Worm (Caenorhabditis elegans) whole organism, L4 larva: ENCODE data around the gene R08D7.5.
A peak's percentile ranks its signal among the peaks of the same experiment; 100 is the strongest.

Source experiments
- D1046.2 ChIP-seq: fragments of 200-800 bp; sonication (Bioruptor generic); IDR thresholded peaks from 2 replicates; pipeline ENCODE4 v1.3.6; 2022; ENCODE audit warnings: missing genetic modification characterization, missing compliant biosample characterization
- F10B5.3 ChIP-seq: sonication (generic microtip); optimal IDR thresholded peaks from 2 replicates; lab custom pipeline; 2016; ENCODE audit warnings: mild to moderate bottlenecking, missing genetic modification characterization, missing compliant biosample characterization
- F44E2.7 ChIP-seq: fragments of 200-800 bp; sonication (Bioruptor generic); IDR thresholded peaks from 2 replicates; pipeline ENCODE4 v2.1.2; 2022; ENCODE audit warnings: missing genetic modification characterization, missing compliant biosample characterization
- Y48G9A.11 ChIP-seq: fragments of 200-800 bp; sonication (Bioruptor generic); IDR thresholded peaks from 2 replicates; pipeline ENCODE4 v1.3.6; 2022; ENCODE audit warnings: missing genetic modification reagents, missing genetic modification characterization, missing compliant biosample characterization
- ZK337.2 ChIP-seq: fragments of 200-800 bp; sonication (Bioruptor generic); IDR thresholded peaks from 2 replicates; pipeline ENCODE4 v1.3.6; 2022; ENCODE audit warnings: missing genetic modification reagents, missing genetic modification characterization, missing compliant biosample characterization
- ZK546.5 ChIP-seq, 2 experiments: sonication (generic microtip); optimal IDR thresholded peaks; 2 replicates each; lab custom pipeline; 2017; ENCODE audit warnings: missing biosample characterization in 2 of 2, missing genetic modification characterization in 2 of 2
- aha-1 ChIP-seq: fragments of 150-350 bp; peaks from one replicate; lab custom pipeline; 2014; ENCODE audit warnings: missing biosample characterization, missing genetic modification characterization
- ama-1 ChIP-seq: fragments of 150-350 bp; optimal IDR thresholded peaks from 2 replicates; lab custom pipeline; 2014; ENCODE audit warnings: inconsistent platforms, mixed read lengths
- arid-1 ChIP-seq: fragments of 200-800 bp; sonication (Bioruptor generic); conservative IDR thresholded peaks from 2 replicates; pipeline ENCODE4 v1.3.6; 2022; ENCODE audit warnings: missing genetic modification reagents, missing genetic modification characterization, missing compliant biosample characterization
- ceh-20 ChIP-seq: fragments of 200-800 bp; sonication (Bioruptor generic); IDR thresholded peaks from 2 replicates; pipeline ENCODE4 v1.3.6; 2022; ENCODE audit warnings: missing genetic modification reagents, missing genetic modification characterization, missing compliant biosample characterization
- cey-2 ChIP-seq: sonication (generic microtip); optimal IDR thresholded peaks from 3 replicates; lab custom pipeline; 2017; ENCODE audit warnings: missing genetic modification characterization, mild to moderate bottlenecking, missing compliant biosample characterization, antibody characterized with exemption, borderline replicate concordance; ENCODE audit not compliant: insufficient read depth
- daf-19 ChIP-seq: fragments of 200-800 bp; sonication (Bioruptor generic); conservative IDR thresholded peaks from 2 replicates; pipeline ENCODE4 v1.3.6; 2022; ENCODE audit warnings: missing genetic modification characterization, missing compliant biosample characterization
- daf-8 ChIP-seq: fragments of 200-800 bp; sonication (Bioruptor generic); IDR thresholded peaks from 2 replicates; pipeline ENCODE4 v1.3.6; 2022; ENCODE audit warnings: missing genetic modification characterization, missing compliant biosample characterization
- dmd-6 ChIP-seq: fragments of 200-800 bp; sonication (Bioruptor generic); IDR thresholded peaks from 2 replicates; pipeline ENCODE4 v1.3.6; 2022; ENCODE audit warnings: missing genetic modification reagents, missing genetic modification characterization, missing compliant biosample characterization
- dmd-9 ChIP-seq: fragments of 200-800 bp; sonication (Bioruptor generic); IDR thresholded peaks from 2 replicates; pipeline ENCODE4 v1.3.6; 2022; ENCODE audit warnings: missing genetic modification reagents, missing genetic modification characterization, missing compliant biosample characterization
- duxl-1 ChIP-seq: sonication (generic microtip); optimal IDR thresholded peaks from 2 replicates; lab custom pipeline; 2016; ENCODE audit warnings: mild to moderate bottlenecking, missing genetic modification characterization, moderate library complexity, missing compliant biosample characterization; ENCODE audit not compliant: poor library complexity
- dve-1 ChIP-seq: sonication (generic microtip); optimal IDR thresholded peaks from 2 replicates; lab custom pipeline; 2017; ENCODE audit warnings: antibody characterized with exemption, mild to moderate bottlenecking, missing genetic modification characterization, missing compliant biosample characterization; ENCODE audit not compliant: insufficient read depth
- egl-43 ChIP-seq: fragments of 200-800 bp; sonication (Bioruptor generic); IDR thresholded peaks from 2 replicates; pipeline ENCODE4 v1.3.6; 2022; ENCODE audit warnings: missing genetic modification reagents, missing genetic modification characterization, missing compliant biosample characterization
- hlh-11 ChIP-seq: fragments of 200-800 bp; sonication (Bioruptor generic); optimal IDR thresholded peaks from 2 replicates; lab custom pipeline; 2018; ENCODE audit warnings: mild to moderate bottlenecking, missing genetic modification characterization, missing compliant biosample characterization
- hlh-30 ChIP-seq: sonication (generic microtip); optimal IDR thresholded peaks from 2 replicates; lab custom pipeline; 2017; ENCODE audit warnings: antibody characterized with exemption, mild to moderate bottlenecking, missing genetic modification characterization, missing compliant biosample characterization; ENCODE audit not compliant: insufficient read depth
- lin-1 ChIP-seq: fragments of 200-800 bp; sonication (Bioruptor generic); IDR thresholded peaks from 2 replicates; pipeline ENCODE4 v1.3.6; 2022; ENCODE audit warnings: missing genetic modification reagents, missing genetic modification characterization, missing compliant biosample characterization
- lin-13 ChIP-seq: fragments of 150-350 bp; optimal IDR thresholded peaks from 2 replicates; lab custom pipeline; 2014; ENCODE audit warnings: missing biosample characterization, missing genetic modification reagents, missing genetic modification characterization
- lsy-2 ChIP-seq, 2 experiments: fragments of 150-350 bp in 1 of 2; sonication (generic microtip) in 1 of 2; optimal IDR thresholded peaks; 2 replicates each; lab custom pipeline; 2014 to 2017; ENCODE audit warnings: missing biosample characterization in 2 of 2, missing genetic modification characterization in 2 of 2
- madf-9 ChIP-seq: fragments of 200-800 bp; sonication (Bioruptor generic); conservative IDR thresholded peaks from 2 replicates; pipeline ENCODE4 v1.3.6; 2022; ENCODE audit warnings: missing genetic modification reagents, missing genetic modification characterization, missing compliant biosample characterization
- mdl-1 ChIP-seq, 2 experiments: fragments of 150-350 bp in 1 of 2; sonication (generic microtip) in 1 of 2; optimal IDR thresholded peaks; 2 replicates each; lab custom pipeline; 2014 to 2017; ENCODE audit warnings: missing biosample characterization in 2 of 2, missing genetic modification characterization in 2 of 2
- mxl-2 ChIP-seq: fragments of 200-800 bp; sonication (Bioruptor generic); conservative IDR thresholded peaks from 2 replicates; pipeline ENCODE4 v1.3.6; 2022; ENCODE audit warnings: missing genetic modification reagents, missing genetic modification characterization, missing compliant biosample characterization
- mxl-3 ChIP-seq: fragments of 200-800 bp; sonication (Bioruptor generic); optimal IDR thresholded peaks from 2 replicates; lab custom pipeline; 2018; ENCODE audit warnings: mild to moderate bottlenecking, missing genetic modification characterization, missing compliant biosample characterization
- nhr-11 ChIP-seq: fragments of 150-350 bp; optimal IDR thresholded peaks from 2 replicates; lab custom pipeline; 2014; ENCODE audit warnings: missing biosample characterization, missing genetic modification characterization
- nhr-111 ChIP-seq: fragments of 200-800 bp; sonication (Bioruptor generic); optimal IDR thresholded peaks from 2 replicates; lab custom pipeline; 2018; ENCODE audit warnings: mild to moderate bottlenecking, missing genetic modification characterization, missing compliant biosample characterization
- nhr-28 ChIP-seq: fragments of 150-350 bp; optimal IDR thresholded peaks from 2 replicates; lab custom pipeline; 2014; ENCODE audit warnings: missing biosample characterization, missing genetic modification characterization
- nhr-41 ChIP-seq: fragments of 200-800 bp; sonication (Bioruptor generic); IDR thresholded peaks from 2 replicates; pipeline ENCODE4 v1.3.6; 2022; ENCODE audit warnings: missing genetic modification reagents, missing genetic modification characterization, missing compliant biosample characterization
- nhr-42 ChIP-seq: fragments of 200-800 bp; sonication (Bioruptor generic); IDR thresholded peaks from 2 replicates; pipeline ENCODE4 v1.3.6; 2022; ENCODE audit warnings: missing genetic modification characterization, missing compliant biosample characterization
- nhr-48 ChIP-seq: sonication (generic microtip); optimal IDR thresholded peaks from 2 replicates; lab custom pipeline; 2016; ENCODE audit warnings: mild to moderate bottlenecking, missing genetic modification characterization, missing compliant biosample characterization
- nhr-6 ChIP-seq: fragments of 150-350 bp; optimal IDR thresholded peaks from 2 replicates; lab custom pipeline; 2014; ENCODE audit warnings: missing biosample characterization, missing genetic modification characterization
- nhr-76 ChIP-seq: fragments of 150-350 bp; optimal IDR thresholded peaks from 2 replicates; lab custom pipeline; 2014; ENCODE audit warnings: missing biosample characterization, missing genetic modification characterization
- nhr-77 ChIP-seq: fragments of 150-350 bp; optimal IDR thresholded peaks from 2 replicates; lab custom pipeline; 2014; ENCODE audit warnings: missing biosample characterization, missing genetic modification characterization
- pqm-1 ChIP-seq: sonication (generic microtip); optimal IDR thresholded peaks from 2 replicates; lab custom pipeline; 2017; ENCODE audit warnings: missing biosample characterization, missing genetic modification characterization
- set-16 ChIP-seq: fragments of 200-800 bp; sonication (Bioruptor generic); IDR thresholded peaks from 2 replicates; pipeline ENCODE4 v1.3.6; 2022; ENCODE audit warnings: missing genetic modification reagents, missing genetic modification characterization, missing compliant biosample characterization
- skn-1 ChIP-seq: fragments of 150-350 bp; optimal IDR thresholded peaks from 2 replicates; lab custom pipeline; 2014; ENCODE audit warnings: missing biosample characterization, missing genetic modification characterization
- tag-97 ChIP-seq: fragments of 200-800 bp; sonication (Bioruptor generic); IDR thresholded peaks from 2 replicates; pipeline ENCODE4 v1.3.6; 2022; ENCODE audit warnings: missing genetic modification characterization, missing compliant biosample characterization
- unc-39 ChIP-seq: sonication (generic microtip); optimal IDR thresholded peaks from 2 replicates; lab custom pipeline; 2017; ENCODE audit warnings: missing biosample characterization, missing genetic modification characterization
- unc-62 ChIP-seq, 3 experiments: fragments of 150-350 bp in 1 of 3; sonication (generic microtip); optimal IDR thresholded peaks in 2 of 3; peaks in 1 of 3; 1 replicate in 1 of 3; 2 replicates in 2 of 3; lab custom pipeline; 2014 to 2017; ENCODE audit warnings: missing biosample characterization in 3 of 3, missing genetic modification characterization in 3 of 3, missing genetic modification reagents in 3 of 3, missing genotype in 1 of 3
- zag-1 ChIP-seq: fragments of 150-350 bp; optimal IDR thresholded peaks from 2 replicates; lab custom pipeline; 2014; ENCODE audit warnings: missing biosample characterization, missing genetic modification characterization
- zip-11 ChIP-seq: fragments of 200-800 bp; sonication (Bioruptor generic); IDR thresholded peaks from 2 replicates; pipeline ENCODE4 v1.3.6; 2022; ENCODE audit warnings: missing genetic modification characterization, missing compliant biosample characterization
- zip-2 ChIP-seq: fragments of 150-350 bp; optimal IDR thresholded peaks from 2 replicates; lab custom pipeline; 2014; ENCODE audit warnings: missing biosample characterization, missing genetic modification characterization
- ztf-7 ChIP-seq: fragments of 150-350 bp; optimal IDR thresholded peaks from 2 replicates; lab custom pipeline; 2014; ENCODE audit warnings: missing biosample characterization, missing genetic modification characterization

R08D7.5 gene

DNA sequence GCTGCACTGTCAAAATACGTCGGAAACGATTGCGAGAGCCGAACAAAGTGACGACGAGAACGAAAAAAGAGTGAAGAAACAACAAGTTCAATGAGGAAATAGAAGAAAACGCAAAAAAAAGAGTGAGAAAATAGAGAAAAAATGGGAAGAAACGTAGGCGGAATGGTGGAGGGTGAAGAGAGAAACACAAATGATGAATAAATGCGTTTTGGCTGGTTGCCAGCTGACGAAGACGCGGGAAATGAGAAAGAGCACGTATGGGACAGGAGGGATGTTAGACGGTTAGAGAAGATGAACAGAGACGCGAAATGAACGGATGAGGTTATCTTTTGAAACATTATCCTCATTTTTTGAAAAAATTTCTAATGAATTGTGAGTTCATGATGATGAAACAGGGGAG is 11.0 kb downstream of the R08D7.5 start (continued):
- TF ChIP-seq lin-13: no peak
- TF ChIP-seq egl-43 (GFP tag; lab: Robert Waterston, UW): no peak
- peak; percentile 52; the same call in 1 of the 2 replicates for TF ChIP-seq arid-1 (GFP tag; lab: Robert Waterston, UW)
- no peak for TF ChIP-seq Y48G9A.11

DNA sequence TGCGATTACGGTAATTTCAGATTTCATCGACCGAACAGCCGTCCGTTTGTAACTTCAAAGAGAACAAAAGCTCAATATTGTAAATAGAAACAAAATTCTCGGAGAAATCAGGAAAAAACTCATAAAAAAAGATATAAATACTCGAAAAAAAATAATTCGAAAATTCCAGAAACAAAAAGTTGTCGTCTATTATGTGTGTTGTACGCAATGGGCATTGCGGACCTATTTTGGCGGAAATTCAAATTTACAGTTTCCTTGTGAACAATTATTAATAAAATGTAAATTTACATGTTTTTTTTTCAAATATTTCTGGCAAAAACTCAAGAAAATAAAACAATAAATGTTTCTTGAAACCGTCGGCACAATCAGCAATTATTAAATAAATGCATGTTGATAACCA is 11.5 kb downstream of the R08D7.5 start:
- TF ChIP-seq unc-39 (tag; lab: Kevin White, UChicago): no peak
- TF ChIP-seq dmd-9 (GFP tag; lab: Robert Waterston, UW): no peak
- TF ChIP-seq F10B5.3 (tag; lab: Kevin White, UChicago): no peak
- TF ChIP-seq D1046.2 (GFP tag; lab: Robert Waterston, UW): no peak
- TF ChIP-seq ztf-7: no peak
- TF ChIP-seq nhr-6 (tag; lab: Kevin White, UChicago): no peak
- no peak for TF ChIP-seq nhr-77 (tag; lab: Kevin White, UChicago)

DNA sequence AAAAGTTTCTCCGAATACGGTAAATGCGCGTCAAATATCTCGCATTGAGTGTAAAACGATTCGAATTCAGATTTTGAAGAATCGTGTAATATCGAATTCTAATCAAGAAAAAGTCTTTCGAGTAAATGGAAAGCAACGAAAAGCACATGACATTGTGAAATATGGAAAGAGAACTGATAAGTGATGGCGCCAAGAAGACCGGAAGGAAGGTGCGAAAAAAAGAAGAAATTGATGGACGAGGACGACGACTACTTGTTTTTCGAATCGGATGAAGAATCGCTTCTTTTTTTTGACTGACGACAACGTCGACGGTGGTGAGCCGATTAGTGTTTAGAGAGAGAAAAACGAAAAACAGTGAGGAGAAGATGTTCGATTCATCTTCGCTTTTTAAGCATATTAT is 12.0 kb downstream of the R08D7.5 start:
- TF ChIP-seq F44E2.7 (GFP tag; lab: Robert Waterston, UW): no peak
- peak; percentile 3 for TF ChIP-seq mxl-3 (GFP tag; lab: Kevin White, UChicago)
- no peak for TF ChIP-seq nhr-11 (tag; lab: Kevin White, UChicago)
- no peak for TF ChIP-seq mxl-2 (GFP tag; lab: Robert Waterston, UW)
- TF ChIP-seq lsy-2 (tag; optimal IDR thresholded peaks at IDR 0.05; lab: Kevin White, UChicago): peak in 1 of 2 experiments; percentile 20
- TF ChIP-seq ztf-7: no peak
- no peak for TF ChIP-seq ZK546.5 (tag; optimal IDR thresholded peaks at IDR 0.05; lab: Kevin White, UChicago)
- peak; percentile 75 for TF ChIP-seq hlh-11 (tag; lab: Kevin White, UChicago)
- peak; percentile 50 for TF ChIP-seq pqm-1 (tag; lab: Kevin White, UChicago)
- no peak for TF ChIP-seq skn-1 (tag; lab: Kevin White, UChicago)
- TF ChIP-seq unc-62 (GFP tag; optimal IDR thresholded peaks at IDR 0.05 in 1 of 2; lab: Kevin White, UChicago): peak in 1 of 2 experiments; percentile 86
- no peak for TF ChIP-seq unc-62 (tag; optimal IDR thresholded peaks at IDR 0.05; lab: Kevin White, UChicago)
- peak; percentile 39 for TF ChIP-seq dve-1 (tag; lab: Kevin White, UChicago)
- no peak for TF ChIP-seq set-16
- TF ChIP-seq ceh-20 (GFP tag; lab: Robert Waterston, UW): no peak
- TF ChIP-seq mdl-1 (tag; optimal IDR thresholded peaks at IDR 0.05; lab: Kevin White, UChicago): peak in 1 of 2 experiments; percentile 61
- no peak for TF ChIP-seq daf-19
- peak; percentile 76 for TF ChIP-seq hlh-30 (tag; lab: Kevin White, UChicago)
- TF ChIP-seq tag-97: no peak
- TF ChIP-seq nhr-28: peak; percentile 69
- TF ChIP-seq madf-9 (GFP tag; lab: Robert Waterston, UW): no peak
- peak; percentile 22 for TF ChIP-seq nhr-48 (tag; lab: Kevin White, UChicago)
- TF ChIP-seq dmd-6 (GFP tag; lab: Robert Waterston, UW): peak; percentile 27; the same call in 1 of the 2 replicates
- TF ChIP-seq zip-11 (GFP tag; lab: Robert Waterston, UW): no peak
- TF ChIP-seq nhr-6 (tag; lab: Kevin White, UChicago): no peak
- no peak for TF ChIP-seq nhr-111 (GFP tag; lab: Kevin White, UChicago)

DNA sequence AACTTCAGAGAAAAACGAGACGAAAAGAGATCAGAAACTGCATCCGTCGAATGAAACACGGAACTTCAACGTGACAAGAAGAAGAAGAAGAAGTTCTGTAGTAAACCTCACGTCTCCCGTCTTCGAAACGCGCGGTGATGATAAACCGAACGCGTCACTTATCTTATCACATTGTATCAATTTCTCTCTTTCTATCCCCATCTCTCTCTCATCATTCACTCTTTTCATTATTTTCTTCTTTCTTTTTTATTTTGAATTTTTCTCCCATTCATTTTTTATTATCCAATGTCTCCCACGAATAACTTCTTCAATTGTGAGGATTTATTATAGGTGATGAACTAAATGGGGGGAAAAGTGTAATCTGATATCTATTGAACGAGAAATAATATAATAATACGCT is 12.9 kb downstream of the R08D7.5 start:
- peak; percentile 42 to 75 for TF ChIP-seq mdl-1 (tag; optimal IDR thresholded peaks at IDR 0.05; lab: Kevin White, UChicago)
- TF ChIP-seq ama-1 (lab: Kevin White, UChicago): no peak
- no peak for TF ChIP-seq nhr-76 (tag; lab: Kevin White, UChicago)
- TF ChIP-seq Y48G9A.11: no peak
- no peak for TF ChIP-seq nhr-42 (GFP tag; lab: Robert Waterston, UW)
- TF ChIP-seq dve-1 (tag; lab: Kevin White, UChicago): peak; percentile 69
- TF ChIP-seq aha-1 (tag; lab: Kevin White, UChicago): no peak
- TF ChIP-seq nhr-6 (tag; lab: Kevin White, UChicago): no peak
- no peak for TF ChIP-seq duxl-1 (tag; lab: Kevin White, UChicago)
- no peak for TF ChIP-seq ztf-7
- TF ChIP-seq ZK337.2 (GFP tag; lab: Robert Waterston, UW): no peak
- TF ChIP-seq zag-1 (tag; lab: Kevin White, UChicago): no peak
- TF ChIP-seq daf-8: no peak
- no peak for TF ChIP-seq zip-2 (tag; lab: Kevin White, UChicago)
- peak; percentile 70 for TF ChIP-seq cey-2 (tag; lab: Kevin White, UChicago)
- peak; percentile 14 to 54 for TF ChIP-seq lsy-2 (tag; optimal IDR thresholded peaks at IDR 0.05; lab: Kevin White, UChicago)
- no peak for TF ChIP-seq nhr-41 (GFP tag; lab: Robert Waterston, UW)
- no peak for TF ChIP-seq lin-1 (GFP tag; lab: Robert Waterston, UW)
- TF ChIP-seq D1046.2 (GFP tag; lab: Robert Waterston, UW): no peak
